Worm (Caenorhabditis elegans) whole organism, midembryonic: Measurements from ENCODE around the gene Y2H9A.6.

ENCODE experiments used
- T22C8.4 ChIP-seq: fragments of 200-800 bp; sonication (Bioruptor generic); IDR thresholded peaks from 2 replicates; pipeline ENCODE4 v1.3.6; 2022; ENCODE audit warnings: missing genetic modification characterization, missing compliant biosample characterization
- cog-1 ChIP-seq: sonication (generic microtip); optimal IDR thresholded peaks from 2 replicates; lab custom pipeline; 2016; ENCODE audit warnings: missing genetic modification characterization, missing compliant biosample characterization
- flt-1 ChIP-seq: fragments of 200-800 bp; sonication (Bioruptor generic); IDR thresholded peaks from 2 replicates; pipeline ENCODE4 v1.3.6; 2022; ENCODE audit warnings: missing genetic modification characterization, missing compliant biosample characterization
- klf-2 ChIP-seq: fragments of 200-800 bp; sonication (Bioruptor generic); conservative IDR thresholded peaks from 2 replicates; pipeline ENCODE4 v1.3.6; 2022; ENCODE audit warnings: missing genetic modification reagents, missing genetic modification characterization, missing compliant biosample characterization
- med-1 ChIP-seq: sonication (generic microtip); optimal IDR thresholded peaks from 2 replicates; lab custom pipeline; 2017; ENCODE audit warnings: missing genetic modification characterization, mild to moderate bottlenecking, missing compliant biosample characterization, antibody characterized with exemption, missing genetic modification reagents; ENCODE audit not compliant: insufficient read depth
- ref-1 ChIP-seq: fragments of 200-800 bp; sonication (Bioruptor generic); conservative IDR thresholded peaks from 2 replicates; pipeline ENCODE4 v1.3.6; 2022; ENCODE audit warnings: missing genetic modification reagents, missing genetic modification characterization, missing compliant biosample characterization
- tab-1 ChIP-seq: fragments of 200-800 bp; sonication (Bioruptor generic); IDR thresholded peaks from 2 replicates; pipeline ENCODE4 v1.3.6; 2022; ENCODE audit warnings: missing genetic modification characterization, missing compliant biosample characterization
- ztf-23 ChIP-seq: fragments of 200-800 bp; sonication (Bioruptor generic); IDR thresholded peaks from 2 replicates; pipeline ENCODE4 v1.3.6; 2022; ENCODE audit warnings: missing genetic modification reagents, missing genetic modification characterization, missing compliant biosample characterization
- ztf-29 ChIP-seq: fragments of 200-800 bp; sonication (Bioruptor generic); IDR thresholded peaks from 2 replicates; pipeline ENCODE4 v1.3.6; 2022; ENCODE audit warnings: missing genetic modification reagents, missing genetic modification characterization, missing compliant biosample characterization

DNA sequence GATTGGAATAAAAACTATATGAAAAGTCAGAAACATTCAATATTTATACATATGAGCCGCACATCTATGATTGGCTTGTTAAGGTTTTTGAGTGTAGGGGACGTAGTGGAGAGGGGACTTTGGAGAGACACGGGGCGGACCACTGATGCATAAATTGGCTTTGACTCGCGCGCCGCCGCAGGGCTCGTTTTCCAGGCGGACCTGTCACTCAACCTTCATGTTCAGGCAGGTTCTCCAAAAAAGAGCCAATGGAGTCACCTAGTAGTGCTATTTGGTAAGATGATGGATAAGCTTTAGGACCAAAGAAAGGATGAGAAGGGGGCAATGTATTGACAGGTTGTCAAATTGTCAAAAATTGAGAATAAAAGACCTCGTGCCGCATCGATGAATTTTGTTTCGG is 48.7 kb upstream of the Y2H9A.6 start:
- TF ChIP-seq klf-2, result no peak
- no peak for TF ChIP-seq flt-1
- TF ChIP-seq tab-1 (GFP tag; lab: Robert Waterston, UW), result no peak
- TF ChIP-seq ztf-29 (GFP tag; lab: Robert Waterston, UW), result no peak
- no peak for TF ChIP-seq med-1
- TF ChIP-seq ref-1 (GFP tag; lab: Robert Waterston, UW), result no peak
- no peak for TF ChIP-seq T22C8.4 (GFP tag; lab: Robert Waterston, UW)
- 0 out of 2 replicates have a peak, but pooled peaks have one; percentile 12 for TF ChIP-seq ztf-23 (GFP tag; lab: Robert Waterston, UW)
- TF ChIP-seq cog-1, result no peak
